ENCODE assay signal across 1 fruit fly cellular context in genomic region chr3L:15675111-15675510, dm6.
TF ChIP-seq lines count a peak whose summit lies in the region.

No protein-coding gene starts in this region.

TF ChIP-seq in whole organism, embryonic, 481 proteins besides CTCF, POLR2A, EP300 and RAD21 (continued from another document and continues in another):
- peak; percentile 81 for TF ChIP-seq CG17361 (GFP tag; IDR thresholded peaks at IDR 0.05; lab: Robert Waterston, UW)
- peak; percentile 43; the same call in 1 of the 3 replicates for TF ChIP-seq CG34422 (GFP tag; IDR thresholded peaks at IDR 0.05; lab: Robert Waterston, UW)
- no peak for TF ChIP-seq p53 (GFP tag; optimal IDR thresholded peaks at IDR 0.05; lab: Kevin White, UChicago)
- peak; percentile 71 for TF ChIP-seq CG7839 (tag; optimal IDR thresholded peaks at IDR 0.05; lab: Kevin White, UChicago)
- TF ChIP-seq CG9609 (GFP tag; optimal IDR thresholded peaks at IDR 0.05; lab: Kevin White, UChicago), result peak; percentile 50
- TF ChIP-seq aop (GFP tag; IDR thresholded peaks at IDR 0.05; lab: Robert Waterston, UW), result no peak
- TF ChIP-seq nmo (GFP tag; optimal IDR thresholded peaks at IDR 0.05; lab: Kevin White, UChicago), result peak; percentile 84
- peak; percentile 82 for TF ChIP-seq zen (tag; optimal IDR thresholded peaks at IDR 0.05; lab: Kevin White, UChicago)
- TF ChIP-seq CG12769 (tag; optimal IDR thresholded peaks at IDR 0.05; lab: Kevin White, UChicago), result peak; percentile 5
- peak; percentile 79; the same call in 2 of the 3 replicates for TF ChIP-seq otp (GFP tag; IDR thresholded peaks at IDR 0.05; lab: Robert Waterston, UW)
- peak; percentile 29 for TF ChIP-seq CG12155 (GFP tag; optimal IDR thresholded peaks at IDR 0.05; lab: Kevin White, UChicago)
- TF ChIP-seq Awh (GFP tag; IDR thresholded peaks at IDR 0.05; lab: Robert Waterston, UW), result peak; percentile 47; the same call in 1 of the 2 replicates
- TF ChIP-seq CG4854 (GFP tag; optimal IDR thresholded peaks at IDR 0.05; lab: Kevin White, UChicago), result peak; percentile 38
- peak; percentile 57 for TF ChIP-seq Hsf (GFP tag; optimal IDR thresholded peaks at IDR 0.05; lab: Kevin White, UChicago)
- TF ChIP-seq CG9215 (GFP tag; IDR thresholded peaks at IDR 0.05; lab: Robert Waterston, UW), result 0 out of 2 replicates have a peak, but pooled peaks have one; percentile 13
- peak; percentile 28; the same call in 1 of the 2 replicates for TF ChIP-seq esg (GFP tag; conservative IDR thresholded peaks at IDR 0.05; lab: Robert Waterston, UW)
- no peak for TF ChIP-seq dm (GFP tag; optimal IDR thresholded peaks at IDR 0.05; lab: Kevin White, UChicago)
- TF ChIP-seq CG16813 (GFP tag; IDR thresholded peaks at IDR 0.05; lab: Robert Waterston, UW; ENCODE audit: partially characterized antibody), result no peak
- TF ChIP-seq dati (GFP tag; IDR thresholded peaks at IDR 0.05; lab: Robert Waterston, UW), result 0 out of 2 replicates have a peak, but pooled peaks have one; percentile 32
- peak; percentile 52 for TF ChIP-seq CG17359 (tag; optimal IDR thresholded peaks at IDR 0.05; lab: Kevin White, UChicago)
- TF ChIP-seq CG2875 (GFP tag; optimal IDR thresholded peaks at IDR 0.05; lab: Kevin White, UChicago), result peak; percentile 74
- TF ChIP-seq Usf (GFP tag; optimal IDR thresholded peaks at IDR 0.05; lab: Kevin White, UChicago), result peak; percentile 62
- TF ChIP-seq B-H1 (GFP tag; IDR thresholded peaks at IDR 0.05; lab: Robert Waterston, UW), result no peak
- TF ChIP-seq CG11696 (GFP tag; IDR thresholded peaks at IDR 0.05; lab: Robert Waterston, UW), result peak; percentile 38
- peak; percentile 52 for TF ChIP-seq CG17802 (tag; optimal IDR thresholded peaks at IDR 0.05; lab: Kevin White, UChicago)
- no peak for TF ChIP-seq Taf1 (GFP tag; IDR thresholded peaks at IDR 0.05; lab: Robert Waterston, UW)
- no peak for TF ChIP-seq usp (GFP tag; optimal IDR thresholded peaks at IDR 0.05; lab: Kevin White, UChicago)
- peak; percentile 74 for TF ChIP-seq Oli (tag; optimal IDR thresholded peaks at IDR 0.05; lab: Kevin White, UChicago)
- TF ChIP-seq CG33213 (GFP tag; optimal IDR thresholded peaks at IDR 0.05; lab: Kevin White, UChicago), result peak; percentile 60
- TF ChIP-seq pzg (GFP tag; optimal IDR thresholded peaks at IDR 0.05; lab: Kevin White, UChicago), result no peak
- TF ChIP-seq Deaf1 (tag; optimal IDR thresholded peaks at IDR 0.05; lab: Kevin White, UChicago), result peak; percentile 15
- TF ChIP-seq Bteb2 (GFP tag; optimal IDR thresholded peaks at IDR 0.05; lab: Kevin White, UChicago), result peak; percentile 4
- peak; percentile 92 for TF ChIP-seq CG1603 (tag; optimal IDR thresholded peaks at IDR 0.05; lab: Kevin White, UChicago)
- TF ChIP-seq pum (GFP tag; optimal IDR thresholded peaks at IDR 0.05; lab: Kevin White, UChicago), result peak; percentile 78
- TF ChIP-seq odd (GFP tag; optimal IDR thresholded peaks at IDR 0.05; lab: Kevin White, UChicago), result no peak
- TF ChIP-seq CG32772 (GFP tag; IDR thresholded peaks at IDR 0.05; lab: Robert Waterston, UW), result peak; percentile 50; the same call in 1 of the 2 replicates
- peak; percentile 99 for TF ChIP-seq sens (GFP tag; lab: Kevin White, UChicago)
- peak; percentile 49 for TF ChIP-seq CG6813 (GFP tag; optimal IDR thresholded peaks at IDR 0.05; lab: Kevin White, UChicago)
- no peak for TF ChIP-seq Hey (tag; optimal IDR thresholded peaks at IDR 0.05; lab: Kevin White, UChicago)
- peak; percentile 12 for TF ChIP-seq HHEX (GFP tag; optimal IDR thresholded peaks at IDR 0.05; lab: Kevin White, UChicago)
- TF ChIP-seq CG17328 (GFP tag; IDR thresholded peaks at IDR 0.05; lab: Robert Waterston, UW), result peak; percentile 79
- peak; percentile 59 for TF ChIP-seq btn (GFP tag; optimal IDR thresholded peaks at IDR 0.05; lab: Kevin White, UChicago)
- TF ChIP-seq H15 (GFP tag; IDR thresholded peaks at IDR 0.05; lab: Robert Waterston, UW), result peak; percentile 54; the same call in 1 of the 3 replicates
- TF ChIP-seq Sry-β (GFP tag; optimal IDR thresholded peaks at IDR 0.05; lab: Kevin White, UChicago), result no peak
- no peak for TF ChIP-seq Dll (GFP tag; IDR thresholded peaks at IDR 0.05; lab: Robert Waterston, UW; ENCODE audit: partially characterized antibody)
- no peak for TF ChIP-seq CG5953 (GFP tag; IDR thresholded peaks at IDR 0.05; lab: Robert Waterston, UW)
- TF ChIP-seq NfI (GFP tag; optimal IDR thresholded peaks at IDR 0.05; lab: Kevin White, UChicago), result no peak
- peak; percentile 45 for TF ChIP-seq Bdp1 (GFP tag; optimal IDR thresholded peaks at IDR 0.05; lab: Kevin White, UChicago)
- peak; percentile 17 for TF ChIP-seq CG13123 (GFP tag; optimal IDR thresholded peaks at IDR 0.05; lab: Kevin White, UChicago)
- TF ChIP-seq ewg (GFP tag; optimal IDR thresholded peaks at IDR 0.05; lab: Kevin White, UChicago), result peak; percentile 27
- peak; percentile 68 for TF ChIP-seq oc (tag; optimal IDR thresholded peaks at IDR 0.05; lab: Kevin White, UChicago)
- peak; percentile 43 for TF ChIP-seq CG5245 (GFP tag; optimal IDR thresholded peaks at IDR 0.05; lab: Kevin White, UChicago)
- TF ChIP-seq CG18599 (GFP tag; optimal IDR thresholded peaks at IDR 0.05; lab: Kevin White, UChicago), result no peak
- TF ChIP-seq CG4617 (GFP tag; optimal IDR thresholded peaks at IDR 0.05; lab: Kevin White, UChicago; ENCODE audit: borderline replicate concordance), result peak; percentile 28
- peak; percentile 81 for TF ChIP-seq CG15601 (tag; optimal IDR thresholded peaks at IDR 0.05; lab: Kevin White, UChicago)
- TF ChIP-seq cato (GFP tag; optimal IDR thresholded peaks at IDR 0.05; lab: Kevin White, UChicago; ENCODE audit: borderline replicate concordance), result peak; percentile 27
- TF ChIP-seq gcm (GFP tag; optimal IDR thresholded peaks at IDR 0.05; lab: Kevin White, UChicago), result peak; percentile 65
- no peak for TF ChIP-seq pfk (GFP tag; optimal IDR thresholded peaks at IDR 0.05; lab: Kevin White, UChicago)
- TF ChIP-seq Side (GFP tag; optimal IDR thresholded peaks at IDR 0.05; lab: Kevin White, UChicago), result peak; percentile 45
- peak in 1 of 3 experiments; percentile 89 for TF ChIP-seq lola (GFP tag; optimal IDR thresholded peaks at IDR 0.05; lab: Kevin White, UChicago)
- peak; percentile 7 for TF ChIP-seq CG9437 (GFP tag; optimal IDR thresholded peaks at IDR 0.05; lab: Kevin White, UChicago)
- TF ChIP-seq D19A (tag; optimal IDR thresholded peaks at IDR 0.05; lab: Kevin White, UChicago), result peak; percentile 79
- TF ChIP-seq Atf-2 (GFP tag; optimal IDR thresholded peaks at IDR 0.05; lab: Kevin White, UChicago), result peak; percentile 54
- peak; percentile 75 for TF ChIP-seq row (GFP tag; IDR thresholded peaks at IDR 0.05; lab: Robert Waterston, UW)
- no peak for TF ChIP-seq pho (GFP tag; optimal IDR thresholded peaks at IDR 0.05; lab: Kevin White, UChicago)
- no peak for TF ChIP-seq pita (GFP tag; optimal IDR thresholded peaks at IDR 0.05; lab: Kevin White, UChicago)
- TF ChIP-seq zfh1 (GFP tag; IDR thresholded peaks at IDR 0.05; lab: Robert Waterston, UW), result peak; percentile 89
- peak; percentile 55; the same call in 1 of the 2 replicates for TF ChIP-seq ttk (GFP tag; IDR thresholded peaks at IDR 0.05; lab: Robert Waterston, UW)
- no peak for TF ChIP-seq CG6791 (GFP tag; IDR thresholded peaks at IDR 0.05; lab: Robert Waterston, UW; ENCODE audit: partially characterized antibody)
- 0 out of 3 replicates have a peak, but pooled peaks have one; percentile 10 for TF ChIP-seq CG11093 (GFP tag; IDR thresholded peaks at IDR 0.05; lab: Robert Waterston, UW)
- TF ChIP-seq CG8765 (GFP tag; IDR thresholded peaks at IDR 0.05; lab: Robert Waterston, UW), result peak; percentile 65; the same call in 1 of the 2 replicates
- TF ChIP-seq jing (GFP tag; optimal IDR thresholded peaks at IDR 0.05; lab: Kevin White, UChicago), result peak; percentile 50
- peak; percentile 52 for TF ChIP-seq Six4 (GFP tag; optimal IDR thresholded peaks at IDR 0.05; lab: Kevin White, UChicago)
- TF ChIP-seq ase (GFP tag; IDR thresholded peaks at IDR 0.05; lab: Robert Waterston, UW), result peak; percentile 25; the same call in 1 of the 3 replicates
- TF ChIP-seq CG8359 (GFP tag; optimal IDR thresholded peaks at IDR 0.05; lab: Kevin White, UChicago; ENCODE audit: borderline replicate concordance), result peak; percentile 59
- peak; percentile 44 for TF ChIP-seq CG11723 (GFP tag; optimal IDR thresholded peaks at IDR 0.05; lab: Kevin White, UChicago)
- TF ChIP-seq CG13624 (GFP tag; optimal IDR thresholded peaks at IDR 0.05; lab: Kevin White, UChicago), result peak; percentile 32
- 0 out of 3 replicates have a peak, but pooled peaks have one; percentile 25 for TF ChIP-seq z (GFP tag; IDR thresholded peaks at IDR 0.05; lab: Robert Waterston, UW)
- TF ChIP-seq CG4820 (GFP tag; optimal IDR thresholded peaks at IDR 0.05; lab: Kevin White, UChicago), result peak; percentile 75
- no peak for TF ChIP-seq CG2120 (GFP tag; optimal IDR thresholded peaks at IDR 0.05; lab: Kevin White, UChicago)
- TF ChIP-seq CG7271 (tag; optimal IDR thresholded peaks at IDR 0.05; lab: Kevin White, UChicago), result peak; percentile 29
- peak; percentile 9 for TF ChIP-seq CG1792 (GFP tag; optimal IDR thresholded peaks at IDR 0.05; lab: Kevin White, UChicago)
- TF ChIP-seq zf30C (GFP tag; optimal IDR thresholded peaks at IDR 0.05; lab: Kevin White, UChicago), result peak; percentile 84
- TF ChIP-seq CG13424 (tag; optimal IDR thresholded peaks at IDR 0.05; lab: Kevin White, UChicago), result peak; percentile 61
- peak; percentile 9 for TF ChIP-seq tx (GFP tag; optimal IDR thresholded peaks at IDR 0.05; lab: Kevin White, UChicago)
- TF ChIP-seq Dref (GFP tag; IDR thresholded peaks at IDR 0.05; lab: Robert Waterston, UW), result no peak
- 0 out of 2 replicates have a peak, but pooled peaks have one; percentile 35 for TF ChIP-seq peb (GFP tag; IDR thresholded peaks at IDR 0.05; lab: Robert Waterston, UW)
- peak; percentile 65 for TF ChIP-seq CG10209 (GFP tag; optimal IDR thresholded peaks at IDR 0.05; lab: Kevin White, UChicago)
- no peak for TF ChIP-seq lbe (GFP tag; optimal IDR thresholded peaks at IDR 0.05; lab: Kevin White, UChicago)
- TF ChIP-seq ci (GFP tag; IDR thresholded peaks at IDR 0.05; lab: Robert Waterston, UW), result peak; percentile 62; the same call in 2 of the 3 replicates
- TF ChIP-seq Sry-δ (GFP tag; optimal IDR thresholded peaks at IDR 0.05; lab: Kevin White, UChicago), result peak; percentile 21
- peak; percentile 91 for TF ChIP-seq CG15696 (tag; optimal IDR thresholded peaks at IDR 0.05; lab: Kevin White, UChicago)
- TF ChIP-seq CG11695 (GFP tag; IDR thresholded peaks at IDR 0.05; lab: Robert Waterston, UW), result 0 out of 3 replicates have a peak, but pooled peaks have one; percentile 44
- no peak for TF ChIP-seq CG11398 (GFP tag; optimal IDR thresholded peaks at IDR 0.05; lab: Kevin White, UChicago)
- TF ChIP-seq CG10979 (tag; optimal IDR thresholded peaks at IDR 0.05; lab: Kevin White, UChicago), result peak; percentile 93
- TF ChIP-seq CG2202 (tag; optimal IDR thresholded peaks at IDR 0.05; lab: Kevin White, UChicago), result peak; percentile 85
- peak; percentile 86 for TF ChIP-seq CG4424 (GFP tag; optimal IDR thresholded peaks at IDR 0.05; lab: Kevin White, UChicago)
- TF ChIP-seq mam (GFP tag; optimal IDR thresholded peaks at IDR 0.05; lab: Kevin White, UChicago), result peak; percentile 11
- TF ChIP-seq pnt (GFP tag; optimal IDR thresholded peaks at IDR 0.05; lab: Kevin White, UChicago), result peak; percentile 55
- peak; percentile 58 for TF ChIP-seq CG16863 (GFP tag; optimal IDR thresholded peaks at IDR 0.05; lab: Kevin White, UChicago)
- TF ChIP-seq Xbp1 (GFP tag; optimal IDR thresholded peaks at IDR 0.05; lab: Kevin White, UChicago), result peak; percentile 62
- peak; percentile 44 for TF ChIP-seq CG7786 (GFP tag; optimal IDR thresholded peaks at IDR 0.05; lab: Kevin White, UChicago)
- TF ChIP-seq CHES-1-like (GFP tag; optimal IDR thresholded peaks at IDR 0.05; lab: Kevin White, UChicago), result peak; percentile 30
- peak; percentile 39 for TF ChIP-seq tap (tag; optimal IDR thresholded peaks at IDR 0.05; lab: Kevin White, UChicago)
- peak; percentile 29 for TF ChIP-seq MTF-1 (GFP tag; optimal IDR thresholded peaks at IDR 0.05; lab: Kevin White, UChicago; ENCODE audit: borderline replicate concordance)
- peak; percentile 36 for TF ChIP-seq ssp (GFP tag; IDR thresholded peaks at IDR 0.05; lab: Robert Waterston, UW)
- TF ChIP-seq CG18619 (GFP tag; optimal IDR thresholded peaks at IDR 0.05; lab: Kevin White, UChicago), result peak; percentile 12
- peak; percentile 63 for TF ChIP-seq Camta (GFP tag; optimal IDR thresholded peaks at IDR 0.05; lab: Kevin White, UChicago)
- peak in 1 of 2 experiments; percentile 6 for TF ChIP-seq Hr51 (GFP tag; optimal IDR thresholded peaks at IDR 0.05; lab: Kevin White, UChicago)
- peak; percentile 68 for TF ChIP-seq CG2678 (tag; optimal IDR thresholded peaks at IDR 0.05; lab: Kevin White, UChicago)
- no peak for TF ChIP-seq CG4730 (GFP tag; IDR thresholded peaks at IDR 0.05; lab: Robert Waterston, UW)
- TF ChIP-seq tin (GFP tag; optimal IDR thresholded peaks at IDR 0.05; lab: Kevin White, UChicago), result peak; percentile 78
- TF ChIP-seq kay (GFP tag; optimal IDR thresholded peaks at IDR 0.05; lab: Kevin White, UChicago), result no peak
- peak; percentile 44 for TF ChIP-seq stwl (tag; optimal IDR thresholded peaks at IDR 0.05; lab: Kevin White, UChicago)
- peak; percentile 26 for TF ChIP-seq repo (GFP tag; optimal IDR thresholded peaks at IDR 0.05; lab: Kevin White, UChicago)
- peak; percentile 32; the same call in 1 of the 2 replicates for TF ChIP-seq CG10366 (GFP tag; IDR thresholded peaks at IDR 0.05; lab: Robert Waterston, UW)
- TF ChIP-seq CG10267 (tag; optimal IDR thresholded peaks at IDR 0.05; lab: Kevin White, UChicago), result peak; percentile 81
- TF ChIP-seq CG12219 (GFP tag; optimal IDR thresholded peaks at IDR 0.05; lab: Kevin White, UChicago), result peak; percentile 55
- TF ChIP-seq CG4360 (GFP tag; IDR thresholded peaks at IDR 0.05; lab: Robert Waterston, UW), result 0 out of 2 replicates have a peak, but pooled peaks have one; percentile 39
- peak; percentile 53 for TF ChIP-seq slp2 (GFP tag; optimal IDR thresholded peaks at IDR 0.05; lab: Kevin White, UChicago)
- TF ChIP-seq ATbp (GFP tag; optimal IDR thresholded peaks at IDR 0.05; lab: Kevin White, UChicago), result peak; percentile 50
- TF ChIP-seq Abd-B (GFP tag; optimal IDR thresholded peaks at IDR 0.05; lab: Kevin White, UChicago), result peak; percentile 54
- TF ChIP-seq vvl (GFP tag; IDR thresholded peaks at IDR 0.05; lab: Robert Waterston, UW), result peak; percentile 84
- peak; percentile 52 for TF ChIP-seq CG12942 (GFP tag; optimal IDR thresholded peaks at IDR 0.05; lab: Kevin White, UChicago)
- TF ChIP-seq CG15269 (tag; optimal IDR thresholded peaks at IDR 0.05; lab: Kevin White, UChicago), result peak; percentile 5
- no peak for TF ChIP-seq CG10321 (GFP tag; IDR thresholded peaks at IDR 0.05; lab: Robert Waterston, UW)
- TF ChIP-seq chif (GFP tag; optimal IDR thresholded peaks at IDR 0.05; lab: Kevin White, UChicago), result peak; percentile 63 to 88
- TF ChIP-seq Antp (GFP tag; optimal IDR thresholded peaks at IDR 0.05; lab: Kevin White, UChicago), result peak; percentile 40
